Fruit fly (Drosophila melanogaster): ENCODE data around the gene hoe1.

dm6 chr2L:4958111-4958510, 25.9 kb upstream of the hoe1 start, which contains the start of gene CG34124:
- no peak for TF ChIP-seq CG8319 (GFP tag; optimal IDR thresholded peaks at IDR 0.05)
- no peak for TF ChIP-seq CG6854 (GFP tag; optimal IDR thresholded peaks at IDR 0.05)
- no peak for TF ChIP-seq Sox14 (GFP tag; optimal IDR thresholded peaks at IDR 0.05)
- no peak for TF ChIP-seq OdsH (GFP tag; optimal IDR thresholded peaks at IDR 0.05)
- TF ChIP-seq CG10631 (GFP tag; optimal IDR thresholded peaks at IDR 0.05) = no peak
- TF ChIP-seq CG16779 (tag; optimal IDR thresholded peaks at IDR 0.05) = no peak
- no peak for TF ChIP-seq ss (GFP tag; optimal IDR thresholded peaks at IDR 0.05)
